Fruit fly (Drosophila melanogaster): ENCODE measurements around the gene Pxn.

dm6 chr3L:2608825-2609224, 21.0 kb downstream of the Pxn start:
- TF ChIP-seq CG10348 (GFP tag; IDR thresholded peaks at IDR 0.05) (no peak), EcR (GFP tag; optimal IDR thresholded peaks at IDR 0.05) (no peak), Pif1A (GFP tag; optimal IDR thresholded peaks at IDR 0.05) (no peak), CG8301 (tag; optimal IDR thresholded peaks at IDR 0.05) (no peak), D1 (tag; optimal IDR thresholded peaks at IDR 0.05) (no peak), CG32121 (GFP tag; IDR thresholded peaks at IDR 0.05) (no peak), CG9948 (tag; optimal IDR thresholded peaks at IDR 0.05) (no peak), Pif1B (GFP tag; optimal IDR thresholded peaks at IDR 0.05) (no peak), CG15710 (tag; optimal IDR thresholded peaks at IDR 0.05) (no peak), CG12605 (GFP tag; IDR thresholded peaks at IDR 0.05) (no peak)

All from whole organism, pupa.